Worm (Caenorhabditis elegans): ENCODE data around the gene pitr-6.

pitr-6 gene

ce11 chrII:12494556-12495131 is 49.5 kb downstream of the pitr-6 start, which contains the start of gene col-85 (continued):
- TF ChIP-seq Y48G9A.11 (GFP tag; IDR thresholded peaks at IDR 0.05) (peak; percentile 87), unc-62 (GFP tag; optimal IDR thresholded peaks at IDR 0.05 in 1 of 2) (peak in 1 of 2 experiments; percentile 79), unc-62 (tag; optimal IDR thresholded peaks at IDR 0.05) (no peak), php-3 (GFP tag; IDR thresholded peaks at IDR 0.05) (peak; percentile 84), set-16 (GFP tag; IDR thresholded peaks at IDR 0.05) (no peak), nhr-25 (tag; optimal IDR thresholded peaks at IDR 0.05; ENCODE audit: borderline replicate concordance, insufficient read depth) (no peak), lsy-2 (tag; optimal IDR thresholded peaks at IDR 0.05) (no peak), pha-4 (GFP tag; IDR thresholded peaks at IDR 0.05) (peak; percentile 95), pha-4 (tag; optimal IDR thresholded peaks at IDR 0.05) (no peak), ceh-62 (tag; optimal IDR thresholded peaks at IDR 0.05) (no peak), hlh-30 (tag; optimal IDR thresholded peaks at IDR 0.05; ENCODE audit: insufficient read depth) (peak; percentile 65), madf-9 (GFP tag; conservative IDR thresholded peaks at IDR 0.05) (peak; percentile 87), ceh-20 (GFP tag; IDR thresholded peaks at IDR 0.05) (peak; percentile 78), egl-27 (tag; optimal IDR thresholded peaks at IDR 0.05) (no peak), ZK546.5 (tag; optimal IDR thresholded peaks at IDR 0.05) (no peak), aha-1 (tag) (peak; percentile 94), pqm-1 (tag; optimal IDR thresholded peaks at IDR 0.05) (no peak), Y75B8A.6 (GFP tag; IDR thresholded peaks at IDR 0.05) (peak; percentile 73; the same call in 1 of the 2 replicates), attf-4 (tag; optimal IDR thresholded peaks at IDR 0.05) (no peak), F26F4.8 (GFP tag; conservative IDR thresholded peaks at IDR 0.05) (peak; percentile 92), cey-2 (tag; optimal IDR thresholded peaks at IDR 0.05; ENCODE audit: borderline replicate concordance, insufficient read depth) (no peak), daf-16 (GFP tag; optimal IDR thresholded peaks at IDR 0.05) (peak; percentile 14 to 86), daf-16 (tag; optimal IDR thresholded peaks at IDR 0.05) (peak; percentile 57), zip-2 (tag; optimal IDR thresholded peaks at IDR 0.05) (peak; percentile 60), F37D6.2 (tag; optimal IDR thresholded peaks at IDR 0.05) (peak; percentile 53), ztf-11 (tag; optimal IDR thresholded peaks at IDR 0.05) (no peak), arid-1 (GFP tag; conservative IDR thresholded peaks at IDR 0.05) (peak; percentile 91), ctbp-1 (GFP tag; IDR thresholded peaks at IDR 0.05) (peak; percentile 91), mes-2 (tag; optimal IDR thresholded peaks at IDR 0.05; ENCODE audit: poor library complexity, severe bottlenecking) (peak; percentile 83), duxl-1 (tag; optimal IDR thresholded peaks at IDR 0.05; ENCODE audit: poor library complexity) (peak; percentile 82), spr-1 (tag; optimal IDR thresholded peaks at IDR 0.05) (peak; percentile 79), F44E2.7 (GFP tag; IDR thresholded peaks at IDR 0.05) (peak; percentile 80; the same call in 1 of the 2 replicates), dmd-9 (GFP tag; IDR thresholded peaks at IDR 0.05) (peak; percentile 87), dpl-1 (GFP tag; optimal IDR thresholded peaks at IDR 0.05) (peak; percentile 59), ceh-82 (tag; optimal IDR thresholded peaks at IDR 0.05) (no peak), F49E8.2 (tag; optimal IDR thresholded peaks at IDR 0.05; ENCODE audit: borderline replicate concordance) (peak; percentile 49), T20F7.1 (GFP tag; optimal IDR thresholded peaks at IDR 0.05) (no peak), mdt-29 (GFP tag; IDR thresholded peaks at IDR 0.05) (peak; percentile 79), unc-39 (tag; optimal IDR thresholded peaks at IDR 0.05) (no peak), nhr-10 (tag; optimal IDR thresholded peaks at IDR 0.05) (no peak), lim-7 (GFP tag; IDR thresholded peaks at IDR 0.05) (peak; percentile 98), dmd-8 (GFP tag; IDR thresholded peaks at IDR 0.05) (peak; percentile 95), mep-1 (tag; optimal IDR thresholded peaks at IDR 0.05) (no peak), T26A8.4 (GFP tag; IDR thresholded peaks at IDR 0.05) (peak; percentile 92), daf-19 (GFP tag; conservative IDR thresholded peaks at IDR 0.05) (no peak), hmg-1.1 (GFP tag; IDR thresholded peaks at IDR 0.05) (peak; percentile 98), ces-1 (GFP tag; optimal IDR thresholded peaks at IDR 0.05) (no peak), dmd-6 (GFP tag; IDR thresholded peaks at IDR 0.05) (peak; percentile 79), nhr-28 (tag; optimal IDR thresholded peaks at IDR 0.05) (peak; percentile 48), R02D3.7 (tag; optimal IDR thresholded peaks at IDR 0.05) (peak; percentile 21), nhr-102 (tag; optimal IDR thresholded peaks at IDR 0.05) (peak; percentile 75)

Data from whole organism, L4 larva.